Fruit fly (Drosophila melanogaster): Measurements from ENCODE around the gene pum.

Gene pum

DNA sequence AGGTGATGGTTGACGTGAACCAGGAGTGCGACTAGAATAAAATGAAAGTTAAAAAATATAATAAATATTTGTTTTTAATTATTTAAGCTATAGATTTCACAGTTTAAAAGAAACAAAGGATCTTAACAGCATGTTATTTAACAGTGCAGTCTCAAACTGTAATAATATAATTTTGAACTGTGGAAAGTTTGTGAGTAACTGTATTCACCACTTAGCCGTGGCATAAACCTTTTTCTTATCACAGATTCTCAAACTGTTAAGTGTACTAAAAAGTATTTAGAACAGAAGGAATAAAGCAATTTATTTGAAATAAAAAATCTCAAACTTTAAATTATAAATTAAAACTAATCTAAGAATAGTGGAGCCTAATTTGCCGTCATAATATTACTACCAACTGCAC, 23.2 kb downstream of the pum start (continued):
- no peak for TF ChIP-seq pnt (GFP tag; optimal IDR thresholded peaks at IDR 0.05)
- no peak for TF ChIP-seq Awh (GFP tag; IDR thresholded peaks at IDR 0.05)
- TF ChIP-seq CG17328 (GFP tag; IDR thresholded peaks at IDR 0.05): no peak
- TF ChIP-seq corto (GFP tag; optimal IDR thresholded peaks at IDR 0.05): no peak
- TF ChIP-seq CG14667 (GFP tag; IDR thresholded peaks at IDR 0.05): no peak
- no peak for TF ChIP-seq stc (GFP tag; IDR thresholded peaks at IDR 0.05)
- no peak for TF ChIP-seq CG17568 (GFP tag; optimal IDR thresholded peaks at IDR 0.05)
- no peak for TF ChIP-seq unpg (GFP tag; optimal IDR thresholded peaks at IDR 0.05)
- TF ChIP-seq Xrp1 (GFP tag; IDR thresholded peaks at IDR 0.05): no peak
- no peak for TF ChIP-seq CG9609 (GFP tag; optimal IDR thresholded peaks at IDR 0.05)
- TF ChIP-seq knrl (GFP tag; IDR thresholded peaks at IDR 0.05; ENCODE audit: partially characterized antibody): peak; percentile 77
- TF ChIP-seq odd (GFP tag; optimal IDR thresholded peaks at IDR 0.05): no peak
- peak; percentile 100 for TF ChIP-seq CG6654 (GFP tag; optimal IDR thresholded peaks at IDR 0.05)
- TF ChIP-seq CG14441 (GFP tag; IDR thresholded peaks at IDR 0.05): no peak
- no peak for TF ChIP-seq gcm (GFP tag; optimal IDR thresholded peaks at IDR 0.05)
- no peak for TF ChIP-seq CG6175 (GFP tag; IDR thresholded peaks at IDR 0.05)
- peak; percentile 78 for TF ChIP-seq stwl (tag; optimal IDR thresholded peaks at IDR 0.05)
- TF ChIP-seq CG12299 (tag; optimal IDR thresholded peaks at IDR 0.05): no peak
- TF ChIP-seq Dp (GFP tag; optimal IDR thresholded peaks at IDR 0.05): no peak
- TF ChIP-seq cad (GFP tag; optimal IDR thresholded peaks at IDR 0.05): peak; percentile 93
- no peak for TF ChIP-seq dysf (GFP tag; IDR thresholded peaks at IDR 0.05)
- no peak for TF ChIP-seq Rx (GFP tag; IDR thresholded peaks at IDR 0.05)
- no peak for TF ChIP-seq CG31365 (tag; optimal IDR thresholded peaks at IDR 0.05)
- no peak for TF ChIP-seq CG17186 (GFP tag; optimal IDR thresholded peaks at IDR 0.05)
- TF ChIP-seq CG1603 (tag; optimal IDR thresholded peaks at IDR 0.05): no peak
- TF ChIP-seq CG6254 (GFP tag; optimal IDR thresholded peaks at IDR 0.05): no peak
- TF ChIP-seq rib (GFP tag; IDR thresholded peaks at IDR 0.05): no peak
- TF ChIP-seq usp (GFP tag; optimal IDR thresholded peaks at IDR 0.05): no peak
- TF ChIP-seq Nf-YA (GFP tag; IDR thresholded peaks at IDR 0.05): no peak
- no peak for TF ChIP-seq ssp (GFP tag; IDR thresholded peaks at IDR 0.05)
- TF ChIP-seq CG2875 (GFP tag; optimal IDR thresholded peaks at IDR 0.05): no peak
- no peak for TF ChIP-seq mam (GFP tag; optimal IDR thresholded peaks at IDR 0.05)
- no peak for TF ChIP-seq MBD-R2 (GFP tag; IDR thresholded peaks at IDR 0.05)
- peak; percentile 62 for TF ChIP-seq sens (GFP tag)
- TF ChIP-seq gem (tag; optimal IDR thresholded peaks at IDR 0.05): peak; percentile 19
- TF ChIP-seq p53 (GFP tag; optimal IDR thresholded peaks at IDR 0.05): no peak
- peak; percentile 5 for TF ChIP-seq nmo (GFP tag; optimal IDR thresholded peaks at IDR 0.05)
- no peak for TF ChIP-seq CG10654 (GFP tag; optimal IDR thresholded peaks at IDR 0.05)
- 0 out of 2 replicates have a peak, but pooled peaks have one; percentile 14 for TF ChIP-seq CG31441 (GFP tag; IDR thresholded peaks at IDR 0.05)
- no peak for TF ChIP-seq lmd (GFP tag; IDR thresholded peaks at IDR 0.05)
- no peak for TF ChIP-seq CG13624 (GFP tag; optimal IDR thresholded peaks at IDR 0.05)
- TF ChIP-seq fd96Cb (tag; optimal IDR thresholded peaks at IDR 0.05): no peak
- no peak for TF ChIP-seq Atf3 (GFP tag; optimal IDR thresholded peaks at IDR 0.05)
- TF ChIP-seq jing (GFP tag; optimal IDR thresholded peaks at IDR 0.05): no peak
- no peak for TF ChIP-seq CG12942 (GFP tag; optimal IDR thresholded peaks at IDR 0.05)
- no peak for TF ChIP-seq luna (GFP tag; optimal IDR thresholded peaks at IDR 0.05)
- no peak for TF ChIP-seq CG8765 (GFP tag; IDR thresholded peaks at IDR 0.05)
- no peak for TF ChIP-seq CG17802 (tag; optimal IDR thresholded peaks at IDR 0.05)
- no peak for TF ChIP-seq dpn (GFP tag; optimal IDR thresholded peaks at IDR 0.05)
- TF ChIP-seq CG8944 (GFP tag; optimal IDR thresholded peaks at IDR 0.05): no peak
- TF ChIP-seq Dll (GFP tag; IDR thresholded peaks at IDR 0.05; ENCODE audit: partially characterized antibody): no peak
- no peak for TF ChIP-seq sna (GFP tag; IDR thresholded peaks at IDR 0.05; ENCODE audit: partially characterized antibody)
- TF ChIP-seq sug (tag; optimal IDR thresholded peaks at IDR 0.05): no peak
